Worm (Caenorhabditis elegans) whole organism, L3 larva: ENCODE measurements around the gene srg-44.

Experiments used
- R02D3.7 ChIP-seq: fragments of 150-350 bp; optimal IDR thresholded peaks from 2 replicates; lab custom pipeline; 2014; ENCODE audit warnings: missing biosample characterization, missing genetic modification characterization
- ZK546.5 ChIP-seq: sonication (generic microtip); optimal IDR thresholded peaks from 2 replicates; lab custom pipeline; 2017; ENCODE audit warnings: missing biosample characterization, missing genetic modification characterization
- aly-2 ChIP-seq: fragments of 150-350 bp; optimal IDR thresholded peaks from 2 replicates; lab custom pipeline; 2014; ENCODE audit warnings: missing biosample characterization, missing genetic modification characterization
- ama-1 ChIP-seq: fragments of 150-350 bp; optimal IDR thresholded peaks from 2 replicates; lab custom pipeline; 2018
- ceh-16 ChIP-seq: sonication (generic microtip); optimal IDR thresholded peaks from 2 replicates; lab custom pipeline; 2017; ENCODE audit warnings: missing biosample characterization, missing genetic modification characterization
- ceh-82 ChIP-seq: fragments of 150-350 bp; optimal IDR thresholded peaks from 2 replicates; lab custom pipeline; 2014; ENCODE audit warnings: missing biosample characterization, missing genetic modification characterization
- ceh-9 ChIP-seq: sonication (generic microtip); optimal IDR thresholded peaks from 2 replicates; lab custom pipeline; 2018; ENCODE audit warnings: missing biosample characterization, missing genetic modification characterization
- daf-12 ChIP-seq: fragments of 150-350 bp; optimal IDR thresholded peaks from 2 replicates; lab custom pipeline; 2014; ENCODE audit warnings: missing biosample characterization, missing genetic modification reagents, missing genetic modification characterization
- elt-1 ChIP-seq: fragments of 150-350 bp; optimal IDR thresholded peaks from 2 replicates; lab custom pipeline; 2014; ENCODE audit warnings: missing biosample characterization, missing genetic modification characterization
- elt-2 ChIP-seq: sonication (generic microtip); optimal IDR thresholded peaks from 2 replicates; lab custom pipeline; 2016; ENCODE audit warnings: missing genetic modification reagents, mild to moderate bottlenecking, missing genetic modification characterization, missing compliant biosample characterization
- elt-3 ChIP-seq, 3 experiments: fragments of 150-350 bp in 1 of 3; sonication (generic microtip) in 2 of 3; optimal IDR thresholded peaks; 2 replicates in 2 of 3; 4 replicates in 1 of 3; lab custom pipeline; 2014 to 2017; ENCODE audit warnings: missing biosample characterization in 3 of 3, missing genetic modification characterization in 3 of 3
- eor-1 ChIP-seq, 2 experiments: fragments of 150-350 bp; optimal IDR thresholded peaks; 2 replicates each; lab custom pipeline; 2014 to 2018; ENCODE audit warnings: missing biosample characterization in 2 of 2, missing genetic modification characterization in 2 of 2
- fkh-10 ChIP-seq: sonication (generic microtip); optimal IDR thresholded peaks from 2 replicates; lab custom pipeline; 2017; ENCODE audit warnings: missing biosample characterization, missing genetic modification reagents, missing genetic modification characterization
- fkh-2 ChIP-seq: fragments of 150-350 bp; optimal IDR thresholded peaks from 2 replicates; lab custom pipeline; 2014; ENCODE audit warnings: missing biosample characterization, missing genetic modification reagents, missing genetic modification characterization
- fos-1 ChIP-seq: fragments of 150-350 bp; optimal IDR thresholded peaks from 2 replicates; lab custom pipeline; 2014; ENCODE audit warnings: missing biosample characterization, missing genetic modification characterization
- hmg-11 ChIP-seq: sonication (generic microtip); optimal IDR thresholded peaks from 2 replicates; lab custom pipeline; 2016; ENCODE audit warnings: missing genetic modification characterization, missing compliant biosample characterization
- jun-1 ChIP-seq: fragments of 150-350 bp; optimal IDR thresholded peaks from 2 replicates; lab custom pipeline; 2014; ENCODE audit warnings: missing biosample characterization, missing genetic modification reagents, missing genetic modification characterization
- lin-15B ChIP-seq: fragments of 150-350 bp; optimal IDR thresholded peaks from 2 replicates; lab custom pipeline; 2014; ENCODE audit warnings: missing biosample characterization, missing genetic modification characterization
- lin-39 ChIP-seq: fragments of 150-350 bp; optimal IDR thresholded peaks from 2 replicates; lab custom pipeline; 2018; ENCODE audit warnings: missing biosample characterization, missing genetic modification reagents, missing genetic modification characterization
- mdl-1 ChIP-seq: fragments of 150-350 bp; optimal IDR thresholded peaks from 2 replicates; lab custom pipeline; 2014; ENCODE audit warnings: missing biosample characterization, missing genetic modification characterization
- mml-1 ChIP-seq: fragments of 150-350 bp; sonication (generic microtip); optimal IDR thresholded peaks from 3 replicates; lab custom pipeline; 2014; ENCODE audit warnings: missing biosample characterization, missing genetic modification characterization
- nfya-1 ChIP-seq: sonication (generic microtip); optimal IDR thresholded peaks from 2 replicates; lab custom pipeline; 2017; ENCODE audit warnings: missing genetic modification characterization, mild to moderate bottlenecking, missing compliant biosample characterization, antibody characterized with exemption, moderate library complexity; ENCODE audit not compliant: insufficient read depth
- nhr-11 ChIP-seq: fragments of 150-350 bp; optimal IDR thresholded peaks from 2 replicates; lab custom pipeline; 2014; ENCODE audit warnings: missing biosample characterization, missing genetic modification characterization
- nhr-237 ChIP-seq: fragments of 150-350 bp; optimal IDR thresholded peaks from 2 replicates; lab custom pipeline; 2014; ENCODE audit warnings: missing biosample characterization, missing genetic modification characterization
- nhr-25 ChIP-seq: sonication (generic microtip); optimal IDR thresholded peaks from 2 replicates; lab custom pipeline; 2017; ENCODE audit warnings: missing biosample characterization, missing genetic modification characterization
- nhr-28 ChIP-seq: fragments of 150-350 bp; optimal IDR thresholded peaks from 2 replicates; lab custom pipeline; 2014; ENCODE audit warnings: missing biosample characterization, missing genetic modification characterization
- nhr-76 ChIP-seq: fragments of 150-350 bp; sonication (generic microtip); optimal IDR thresholded peaks from 5 replicates; lab custom pipeline; 2014; ENCODE audit warnings: missing biosample characterization, missing genetic modification characterization
- pqm-1 ChIP-seq: fragments of 150-350 bp; optimal IDR thresholded peaks from 2 replicates; lab custom pipeline; 2017; ENCODE audit warnings: missing biosample characterization, missing genetic modification characterization, inconsistent platforms
- skn-1 ChIP-seq: fragments of 150-350 bp; optimal IDR thresholded peaks from 2 replicates; lab custom pipeline; 2014; ENCODE audit warnings: missing biosample characterization, missing genetic modification characterization
- tbx-2 ChIP-seq: sonication (generic microtip); optimal IDR thresholded peaks from 2 replicates; lab custom pipeline; 2016; ENCODE audit warnings: mild to moderate bottlenecking, missing genetic modification characterization, missing compliant biosample characterization
- unc-62 ChIP-seq: fragments of 150-350 bp; sonication (generic microtip); optimal IDR thresholded peaks from 4 replicates; lab custom pipeline; 2014; ENCODE audit warnings: missing biosample characterization, missing genetic modification reagents, missing genetic modification characterization
- ztf-4 ChIP-seq: fragments of 150-350 bp; optimal IDR thresholded peaks from 2 replicates; lab custom pipeline; 2014; ENCODE audit warnings: missing biosample characterization, missing genetic modification characterization

Gene srg-44

ce11 chrV:17301375-17301774 lies 27.2 kb upstream of the srg-44 start, which contains the start of gene K10G4.5:
Gene K10G4.5 (minus strand): TSS chrV:17301475.
- TF ChIP-seq elt-2, result peak; percentile 10
- TF ChIP-seq lin-39 (tag; lab: Kevin White, UChicago), result no peak
- no peak for TF ChIP-seq mml-1 (tag; lab: Kevin White, UChicago)

ce11 chrV:17302754-17303153 lies 25.8 kb upstream of the srg-44 start, which contains the start of gene sri-70:
Gene sri-70 (plus strand): TSS chrV:17303054.
- TF ChIP-seq hmg-11 (tag; lab: Kevin White, UChicago) (no peak), mml-1 (tag; lab: Kevin White, UChicago) (no peak)

ce11 chrV:17303392-17303791 lies 25.2 kb upstream of the srg-44 start:
- no peak for TF ChIP-seq ceh-82
- no peak for TF ChIP-seq daf-12 (tag; lab: Kevin White, UChicago)
- no peak for TF ChIP-seq nhr-25 (tag; lab: Kevin White, UChicago)
- TF ChIP-seq lin-39 (tag; lab: Kevin White, UChicago), result no peak
- TF ChIP-seq mdl-1, result no peak
- no peak for TF ChIP-seq jun-1
- TF ChIP-seq lin-15B (tag; lab: Kevin White, UChicago), result no peak
- TF ChIP-seq elt-2, result no peak
- TF ChIP-seq ztf-4, result no peak
- TF ChIP-seq fkh-2 (tag; lab: Kevin White, UChicago), result no peak
- TF ChIP-seq, all 47 proteins: peak for 0

- TF ChIP-seq lin-39 (tag; lab: Kevin White, UChicago), result no peak
- TF ChIP-seq elt-3 (tag; optimal IDR thresholded peaks at IDR 0.05; lab: Kevin White, UChicago), result no peak
- TF ChIP-seq unc-62, result no peak
- no peak for TF ChIP-seq aly-2
- TF ChIP-seq ztf-4, result no peak
- TF ChIP-seq hmg-11 (tag; lab: Kevin White, UChicago), result no peak
- no peak for TF ChIP-seq eor-1 (tag; optimal IDR thresholded peaks at IDR 0.05; lab: Kevin White, UChicago)
- no peak for TF ChIP-seq pqm-1 (tag; lab: Kevin White, UChicago)
- TF ChIP-seq nhr-237 (tag; lab: Kevin White, UChicago), result no peak
- TF ChIP-seq ceh-9 (tag; lab: Kevin White, UChicago), result no peak
- no peak for TF ChIP-seq ama-1 (lab: Kevin White, UChicago)
- no peak for TF ChIP-seq tbx-2 (tag; lab: Kevin White, UChicago)
- TF ChIP-seq nhr-11 (tag; lab: Kevin White, UChicago), result no peak
- TF ChIP-seq nhr-76, result no peak
Observed at ce11 chrV:17307926-17308325, 20.7 kb upstream of the srg-44 start.

- TF ChIP-seq nfya-1, result no peak
- TF ChIP-seq eor-1 (tag; optimal IDR thresholded peaks at IDR 0.05; lab: Kevin White, UChicago), result no peak
- TF ChIP-seq ceh-16 (tag; lab: Kevin White, UChicago), result no peak
- no peak for TF ChIP-seq skn-1
- TF ChIP-seq ZK546.5, result no peak
- no peak for TF ChIP-seq elt-3 (tag; optimal IDR thresholded peaks at IDR 0.05; lab: Kevin White, UChicago)
- TF ChIP-seq fos-1 (tag; lab: Kevin White, UChicago), result no peak
Observed at ce11 chrV:17312386-17312785, 16.2 kb upstream of the srg-44 start, which contains the start of gene Y61B8B.3. Gene Y61B8B.3 (minus strand): TSS chrV:17312486.

ce11 chrV:17315063-17315462 lies 13.5 kb upstream of the srg-44 start, which contains the start of gene F31E9.6:
Gene F31E9.6 (minus strand): TSS chrV:17315153.
- TF ChIP-seq nhr-237 (tag; lab: Kevin White, UChicago) (no peak), ztf-4 (no peak), elt-3 (tag; optimal IDR thresholded peaks at IDR 0.05; lab: Kevin White, UChicago) (no peak), ama-1 (lab: Kevin White, UChicago) (no peak), ceh-16 (tag; lab: Kevin White, UChicago) (no peak), fkh-10 (no peak), lin-39 (tag; lab: Kevin White, UChicago) (no peak), aly-2 (no peak), elt-2 (no peak), elt-1 (tag; lab: Kevin White, UChicago) (no peak), R02D3.7 (no peak), ZK546.5 (no peak), nhr-28 (tag; lab: Kevin White, UChicago) (no peak)
